Worm (Caenorhabditis elegans) whole organism, dauer: ENCODE measurements around the gene Y70C5A.3.
"Not testable (repeated sequence)": the region's sequence is repeated elsewhere in the genome, so short reads cannot be mapped to it uniquely, and the experiment has no call there.

Experiments used
- unc-62 ChIP-seq: sonication (generic microtip); optimal IDR thresholded peaks from 2 replicates; lab custom pipeline; 2017; ENCODE audit warnings: missing biosample characterization, missing genetic modification reagents, missing genetic modification characterization

Gene Y70C5A.3

ce11 chrV:16620874-16621273 lies at the start of gene Y70C5A.3:
Gene Y70C5A.3, minus strand, starts transcription at chrV:16620923.
- no peak for TF ChIP-seq unc-62 (GFP tag; lab: Kevin White, UChicago)

DNA sequence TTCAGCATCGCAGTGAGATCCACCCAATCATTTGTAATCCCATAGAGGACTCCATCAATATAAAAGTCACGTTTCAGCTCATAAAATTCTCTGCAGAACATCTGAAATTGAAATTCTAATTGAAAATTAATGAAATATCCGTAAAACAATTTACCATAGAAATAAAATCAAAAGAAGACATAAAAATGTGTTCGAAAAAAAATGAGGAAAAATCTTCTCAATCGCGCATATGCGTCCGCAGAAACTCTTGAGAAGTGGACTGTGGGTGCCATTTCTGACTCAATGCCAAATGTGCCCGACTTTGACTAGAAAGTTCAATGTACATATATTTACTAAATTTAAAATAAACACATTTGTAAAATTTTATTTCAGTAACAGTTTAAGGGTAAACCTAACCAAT lies 47.8 kb upstream of the Y70C5A.3 start, which contains the start of gene F14F8.9:
F14F8.9 (minus strand) TSS at position 101 of the 400 bp plus-strand sequence.
- TF ChIP-seq unc-62 (GFP tag; lab: Kevin White, UChicago) = no peak

DNA sequence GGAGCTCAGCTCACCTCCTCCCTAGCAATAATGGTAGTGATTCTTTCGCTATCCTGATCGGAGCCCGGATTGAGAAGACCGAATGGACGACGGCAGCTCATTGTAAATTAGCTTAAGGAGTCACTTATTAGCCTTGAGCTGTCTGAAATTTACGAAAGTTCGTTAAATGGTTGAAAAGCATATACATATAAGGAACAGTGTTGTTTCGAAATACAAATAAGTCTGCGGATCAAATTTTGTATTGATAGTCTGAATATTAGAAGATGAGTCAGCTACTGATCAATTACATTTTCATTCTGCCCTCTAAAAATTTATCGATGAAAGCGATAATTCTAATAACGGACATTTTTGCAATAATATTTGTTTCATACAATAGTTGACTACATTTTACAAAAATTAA lies 45.9 kb upstream of the Y70C5A.3 start, which contains the start of gene F14F8.14:
F14F8.14 (minus strand) TSS at position 101 of the 400 bp plus-strand sequence.
- no peak for TF ChIP-seq unc-62 (GFP tag; lab: Kevin White, UChicago)

DNA sequence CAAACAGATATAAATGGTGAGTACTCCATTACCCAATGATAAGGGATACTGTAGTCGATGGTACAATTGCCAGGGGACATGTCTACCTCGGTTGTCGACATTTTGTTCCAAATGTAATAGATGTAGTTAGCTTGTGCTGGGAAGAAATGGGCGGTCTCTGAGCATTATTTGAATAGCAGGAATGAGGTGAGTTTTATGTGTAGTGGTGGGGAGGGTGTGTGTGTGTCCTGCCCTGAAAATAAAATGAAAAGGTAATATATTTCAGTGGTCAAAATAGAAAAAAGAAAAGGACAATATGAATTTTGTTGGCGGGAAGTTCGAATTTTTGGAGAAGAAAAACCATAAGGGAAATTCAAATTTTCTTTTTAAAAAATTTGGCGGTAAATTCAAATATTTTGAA lies 40.1 kb upstream of the Y70C5A.3 start, which contains the start of gene Y70C5B.2:
Y70C5B.2 (minus strand) TSS at position 101 of the 400 bp plus-strand sequence.
- not testable (repeated sequence) for TF ChIP-seq unc-62 (GFP tag; lab: Kevin White, UChicago)

DNA sequence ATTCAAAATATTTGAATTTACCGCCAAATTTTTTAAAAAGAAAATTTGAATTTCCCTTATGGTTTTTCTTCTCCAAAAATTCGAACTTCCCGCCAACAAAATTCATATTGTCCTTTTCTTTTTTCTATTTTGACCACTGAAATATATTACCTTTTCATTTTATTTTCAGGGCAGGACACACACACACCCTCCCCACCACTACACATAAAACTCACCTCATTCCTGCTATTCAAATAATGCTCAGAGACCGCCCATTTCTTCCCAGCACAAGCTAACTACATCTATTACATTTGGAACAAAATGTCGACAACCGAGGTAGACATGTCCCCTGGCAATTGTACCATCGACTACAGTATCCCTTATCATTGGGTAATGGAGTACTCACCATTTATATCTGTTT lies 33.5 kb upstream of the Y70C5A.3 start, which contains the start of gene W06G6.15:
W06G6.15 (plus strand) TSS at position 301 of the 400 bp plus-strand sequence.
- TF ChIP-seq unc-62 (GFP tag; lab: Kevin White, UChicago) = not testable (repeated sequence)

DNA sequence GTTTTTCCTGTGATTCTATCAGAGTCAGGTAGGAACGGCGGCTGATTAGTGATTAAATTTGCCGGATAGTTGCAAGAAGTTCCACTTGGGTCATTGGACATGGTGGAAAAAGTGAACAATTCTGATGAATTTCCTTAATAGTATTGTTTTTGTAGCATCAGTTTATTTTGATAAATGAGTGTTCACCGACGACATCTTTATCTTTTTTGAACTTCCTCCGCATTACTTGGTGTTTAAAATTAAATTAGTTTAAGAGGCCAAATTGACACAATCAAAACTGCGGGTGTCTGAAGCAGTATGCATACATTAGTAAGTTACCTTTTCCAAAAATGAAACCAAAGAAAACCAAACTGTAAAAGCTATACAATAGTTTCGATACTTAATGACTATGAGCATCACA lies 28.5 kb upstream of the Y70C5A.3 start, which contains the start of gene W06G6.11:
W06G6.11 (minus strand) TSS at position 101 of the 400 bp plus-strand sequence.
- TF ChIP-seq unc-62 (GFP tag; lab: Kevin White, UChicago) = not testable (repeated sequence)

- TF ChIP-seq unc-62 (GFP tag; lab: Kevin White, UChicago) = no peak
Measured at ce11 chrV:16648317-16649018, 27.7 kb upstream of the Y70C5A.3 start, which contains the start of gene W06G6.20. Gene W06G6.20, minus strand, starts transcription at chrV:16648367.

DNA sequence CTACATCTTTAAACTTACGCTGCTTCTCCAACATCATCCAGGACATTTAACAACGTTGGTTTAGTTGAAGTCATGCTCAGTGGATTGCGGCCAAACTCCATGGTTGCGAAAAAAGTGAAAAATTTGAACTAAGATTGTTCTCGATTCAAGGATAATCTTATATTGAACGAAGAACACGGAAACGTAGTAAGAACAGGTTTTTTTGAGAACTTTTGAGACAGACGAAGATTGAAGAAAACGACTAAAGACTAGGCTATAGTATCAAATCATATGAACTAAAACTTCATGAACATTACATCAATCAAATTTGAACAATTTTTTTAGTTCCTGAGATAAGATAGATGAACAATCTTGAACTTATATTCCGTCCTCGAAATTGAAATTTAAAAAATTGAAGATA lies 26.4 kb upstream of the Y70C5A.3 start, which contains the start of gene W06G6.10:
W06G6.10 (minus strand) TSS at position 101 of the 400 bp plus-strand sequence.
- no peak for TF ChIP-seq unc-62 (GFP tag; lab: Kevin White, UChicago)

ce11 chrV:16646372-16646771 lies 25.6 kb upstream of the Y70C5A.3 start, which contains the start of gene W06G6.9:
Gene W06G6.9, minus strand, starts transcription at chrV:16646472.
- TF ChIP-seq unc-62 (GFP tag; lab: Kevin White, UChicago) = no peak

DNA sequence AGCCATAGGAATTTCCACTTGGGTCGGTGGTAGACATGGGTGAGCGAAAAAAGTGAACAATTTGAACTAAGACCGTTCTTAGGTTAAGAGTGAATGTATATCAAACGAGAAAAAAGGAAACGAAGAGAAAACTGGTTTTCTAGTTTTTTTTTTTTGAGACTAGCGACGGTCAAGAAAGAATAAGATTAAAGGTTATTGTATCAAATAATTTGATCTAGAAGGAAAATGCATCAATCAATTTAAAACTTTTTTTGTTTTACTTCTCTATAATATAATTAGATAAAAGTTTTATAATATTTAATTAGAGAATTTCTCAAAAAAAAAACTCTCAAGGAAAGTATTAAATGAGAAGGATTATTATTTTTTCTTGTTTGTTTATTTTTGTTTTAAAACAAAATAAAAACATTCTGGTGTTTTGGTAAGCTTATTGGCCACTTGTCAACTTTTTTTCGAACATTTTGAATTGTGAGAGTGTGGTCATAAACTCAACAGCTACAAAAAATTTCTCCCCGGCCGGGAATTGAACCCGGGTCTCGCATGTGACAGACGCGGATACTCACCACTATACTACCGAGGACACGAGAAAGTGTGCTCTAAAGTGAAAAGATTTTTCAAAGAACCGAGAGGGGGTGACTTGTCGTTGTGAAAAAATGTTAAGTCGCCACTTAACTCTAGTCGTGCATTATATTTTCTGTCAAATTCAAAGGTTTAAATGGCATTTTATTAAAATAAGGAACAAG lies 24.6 kb upstream of the Y70C5A.3 start, which contains the start of gene W06G6.17:
W06G6.17 (minus strand) TSS at position 51 of the 740 bp plus-strand sequence.
- TF ChIP-seq unc-62 (GFP tag; lab: Kevin White, UChicago) = no peak

ce11 chrV:16643558-16643957 lies 22.8 kb upstream of the Y70C5A.3 start, which contains the start of gene srw-77:
Gene srw-77, minus strand, starts transcription at chrV:16643658.
- TF ChIP-seq unc-62 (GFP tag; lab: Kevin White, UChicago) = no peak

ce11 chrV:16640366-16640765 lies 19.6 kb upstream of the Y70C5A.3 start:
- no peak for TF ChIP-seq unc-62 (GFP tag; lab: Kevin White, UChicago)

- TF ChIP-seq unc-62 (GFP tag; lab: Kevin White, UChicago) = no peak
Measured at ce11 chrV:16638204-16638603, 17.5 kb upstream of the Y70C5A.3 start, which contains the start of gene srw-76. Gene srw-76, minus strand, starts transcription at chrV:16638304.

- no peak for TF ChIP-seq unc-62 (GFP tag; lab: Kevin White, UChicago)
Measured at ce11 chrV:16635911-16636310, 15.2 kb upstream of the Y70C5A.3 start, which contains the start of gene mltn-11. Gene mltn-11, plus strand, starts transcription at chrV:16636186.

- no peak for TF ChIP-seq unc-62 (GFP tag; lab: Kevin White, UChicago)
Measured at ce11 chrV:16629600-16629999, 8.9 kb upstream of the Y70C5A.3 start, which contains the start of gene srd-21. Gene srd-21, plus strand, starts transcription at chrV:16629900.
